Worm (Caenorhabditis elegans) whole organism, L1 larva: ENCODE data around the gene txt-12.

Source experiments
- C16A3.4 ChIP-seq: fragments of 150-350 bp; optimal IDR thresholded peaks from 2 replicates; lab custom pipeline; 2014; ENCODE audit warnings: missing biosample characterization, missing genetic modification characterization
- Y116A8C.19 ChIP-seq: sonication (generic microtip); optimal IDR thresholded peaks from 2 replicates; lab custom pipeline; 2016; ENCODE audit warnings: missing compliant biosample characterization, missing genetic modification characterization, borderline replicate concordance
- alr-1 ChIP-seq: fragments of 200-800 bp; sonication (Bioruptor generic); optimal IDR thresholded peaks from 2 replicates; lab custom pipeline; 2018; ENCODE audit warnings: borderline replicate concordance, mild to moderate bottlenecking, missing genetic modification characterization, missing compliant biosample characterization
- blmp-1 ChIP-seq: fragments of 150-350 bp; optimal IDR thresholded peaks from 2 replicates; lab custom pipeline; 2014; ENCODE audit warnings: missing biosample characterization, missing genetic modification characterization
- ceh-63 ChIP-seq: fragments of 200-800 bp; sonication (Bioruptor generic); optimal IDR thresholded peaks from 2 replicates; lab custom pipeline; 2018; ENCODE audit warnings: mild to moderate bottlenecking, missing genetic modification characterization, missing compliant biosample characterization
- ceh-8 ChIP-seq: fragments of 200-800 bp; sonication (Bioruptor generic); optimal IDR thresholded peaks from 2 replicates; lab custom pipeline; 2018; ENCODE audit warnings: mild to moderate bottlenecking, missing genetic modification characterization, moderate library complexity, missing compliant biosample characterization
- ceh-88 ChIP-seq: fragments of 200-800 bp; sonication (Bioruptor generic); IDR thresholded peaks from 2 replicates; pipeline ENCODE4 v1.3.6; 2022; ENCODE audit warnings: missing genetic modification characterization, missing compliant biosample characterization
- ceh-90 ChIP-seq: sonication (generic microtip); optimal IDR thresholded peaks from 2 replicates; lab custom pipeline; 2016; ENCODE audit warnings: missing genetic modification characterization, missing compliant biosample characterization
- ces-1 ChIP-seq: fragments of 150-350 bp; optimal IDR thresholded peaks from 2 replicates; lab custom pipeline; 2014; ENCODE audit warnings: missing biosample characterization, missing genetic modification reagents, missing genetic modification characterization
- dpl-1 ChIP-seq, 3 experiments: fragments of 150-350 bp in 2 of 3; sonication (generic microtip) in 1 of 3; optimal IDR thresholded peaks; 2 replicates each; lab custom pipeline; 2014 to 2017; ENCODE audit warnings: missing biosample characterization in 3 of 3, missing genetic modification characterization in 3 of 3, missing genetic modification reagents in 3 of 3
- dsc-1 ChIP-seq: sonication (generic microtip); optimal IDR thresholded peaks from 2 replicates; lab custom pipeline; 2016; ENCODE audit warnings: mild to moderate bottlenecking, missing genetic modification characterization, missing compliant biosample characterization
- egl-27 ChIP-seq, 2 experiments: fragments of 150-350 bp in 1 of 2; sonication (generic microtip); optimal IDR thresholded peaks; 3 replicates each; lab custom pipeline; 2017 to 2018; ENCODE audit warnings: missing biosample characterization in 2 of 2, missing genetic modification characterization in 2 of 2, missing genetic modification reagents in 2 of 2
- elt-2 ChIP-seq: sonication (generic microtip); optimal IDR thresholded peaks from 2 replicates; lab custom pipeline; 2016; ENCODE audit warnings: missing genetic modification characterization, mild to moderate bottlenecking, inconsistent platforms, missing compliant biosample characterization, missing genetic modification reagents
- elt-3 ChIP-seq, 6 experiments: fragments of 150-350 bp in 1 of 6; sonication (generic microtip); optimal IDR thresholded peaks; 2 replicates each; lab custom pipeline; 2017 to 2018; ENCODE audit warnings: missing biosample characterization in 6 of 6, missing genetic modification characterization in 6 of 6, inconsistent platforms in 1 of 6
- fkh-10 ChIP-seq: sonication (generic microtip); optimal IDR thresholded peaks from 2 replicates; lab custom pipeline; 2017; ENCODE audit warnings: missing biosample characterization, missing genetic modification reagents, missing genetic modification characterization
- fos-1 ChIP-seq: fragments of 150-350 bp; optimal IDR thresholded peaks from 2 replicates; lab custom pipeline; 2014; ENCODE audit warnings: missing biosample characterization, missing genetic modification characterization
- hpl-2 ChIP-seq: fragments of 150-350 bp; optimal IDR thresholded peaks from 2 replicates; lab custom pipeline; 2014; ENCODE audit warnings: missing biosample characterization, missing genetic modification reagents, missing genetic modification characterization
- isw-1 ChIP-seq: fragments of 200-800 bp; sonication (Bioruptor generic); IDR thresholded peaks from 2 replicates; pipeline ENCODE4 v1.3.6; 2022; ENCODE audit warnings: missing genetic modification characterization, missing compliant biosample characterization
- lin-13 ChIP-seq: fragments of 150-350 bp; optimal IDR thresholded peaks from 2 replicates; lab custom pipeline; 2014; ENCODE audit warnings: missing biosample characterization, missing genetic modification reagents, missing genetic modification characterization
- lin-14 ChIP-seq: fragments of 200-800 bp; sonication (Bioruptor generic); optimal IDR thresholded peaks from 2 replicates; lab custom pipeline; 2018; ENCODE audit warnings: mild to moderate bottlenecking, missing genetic modification characterization, moderate library complexity, missing compliant biosample characterization
- lin-15B ChIP-seq: fragments of 150-350 bp; sonication (generic microtip); optimal IDR thresholded peaks from 3 replicates; lab custom pipeline; 2014; ENCODE audit warnings: missing biosample characterization, missing genetic modification characterization
- lin-35 ChIP-seq, 2 experiments: fragments of 150-350 bp; optimal IDR thresholded peaks; 2 replicates each; lab custom pipeline; 2014; ENCODE audit warnings: missing biosample characterization in 2 of 2, missing genetic modification characterization in 2 of 2, missing genetic modification reagents in 2 of 2
- lsy-2 ChIP-seq, 2 experiments: fragments of 150-350 bp; optimal IDR thresholded peaks; 2 replicates each; lab custom pipeline; 2014; ENCODE audit warnings: missing biosample characterization in 2 of 2, missing genetic modification characterization in 2 of 2
- mdl-1 ChIP-seq, 2 experiments: fragments of 150-350 bp; optimal IDR thresholded peaks; 2 replicates each; lab custom pipeline; 2014 to 2017; ENCODE audit warnings: missing biosample characterization in 2 of 2, missing genetic modification characterization in 2 of 2, inconsistent platforms in 1 of 2
- nhr-11 ChIP-seq: fragments of 150-350 bp; optimal IDR thresholded peaks from 2 replicates; lab custom pipeline; 2014; ENCODE audit warnings: missing biosample characterization, missing genetic modification characterization
- nhr-19 ChIP-seq: fragments of 200-800 bp; sonication (Bioruptor generic); conservative IDR thresholded peaks from 2 replicates; pipeline ENCODE4 v1.3.6; 2022; ENCODE audit warnings: missing genetic modification characterization, missing compliant biosample characterization
- nhr-20 ChIP-seq: sonication (generic microtip); optimal IDR thresholded peaks from 2 replicates; lab custom pipeline; 2016; ENCODE audit warnings: mild to moderate bottlenecking, missing genetic modification characterization, missing compliant biosample characterization
- nhr-237 ChIP-seq: fragments of 150-350 bp; optimal IDR thresholded peaks from 2 replicates; lab custom pipeline; 2014; ENCODE audit warnings: missing biosample characterization, missing genetic modification characterization
- nhr-28 ChIP-seq: fragments of 150-350 bp; optimal IDR thresholded peaks from 2 replicates; lab custom pipeline; 2014; ENCODE audit warnings: missing biosample characterization, missing genetic modification characterization
- nhr-71 ChIP-seq: sonication (generic microtip); optimal IDR thresholded peaks from 2 replicates; lab custom pipeline; 2016; ENCODE audit warnings: mild to moderate bottlenecking, missing genetic modification characterization, moderate library complexity, missing compliant biosample characterization
- nhr-76 ChIP-seq: sonication (generic microtip); optimal IDR thresholded peaks from 2 replicates; lab custom pipeline; 2017; ENCODE audit warnings: missing biosample characterization, missing genetic modification characterization
- nhr-77 ChIP-seq: fragments of 150-350 bp; optimal IDR thresholded peaks from 2 replicates; lab custom pipeline; 2014; ENCODE audit warnings: missing biosample characterization, missing genetic modification characterization
- nhr-84 ChIP-seq: sonication (generic microtip); optimal IDR thresholded peaks from 2 replicates; lab custom pipeline; 2017; ENCODE audit warnings: missing biosample characterization, missing genetic modification characterization
- nhr-90 ChIP-seq: sonication (generic microtip); optimal IDR thresholded peaks from 2 replicates; lab custom pipeline; 2016; ENCODE audit warnings: mild to moderate bottlenecking, missing genetic modification characterization, missing compliant biosample characterization; ENCODE audit not compliant: poor library complexity
- pag-3 ChIP-seq: sonication (generic microtip); optimal IDR thresholded peaks from 2 replicates; lab custom pipeline; 2017; ENCODE audit warnings: missing genetic modification characterization, mild to moderate bottlenecking, missing compliant biosample characterization, antibody characterized with exemption, borderline replicate concordance; ENCODE audit not compliant: insufficient read depth
- skn-1 ChIP-seq: fragments of 150-350 bp; optimal IDR thresholded peaks from 2 replicates; lab custom pipeline; 2014; ENCODE audit warnings: missing biosample characterization, missing genetic modification characterization
- snpc-4 ChIP-seq: fragments of 150-350 bp; optimal IDR thresholded peaks from 2 replicates; lab custom pipeline; 2014; ENCODE audit warnings: missing biosample characterization, missing genetic modification characterization
- snu-23 ChIP-seq: sonication (generic microtip); optimal IDR thresholded peaks from 2 replicates; lab custom pipeline; 2016; ENCODE audit warnings: missing genetic modification characterization, missing compliant biosample characterization
- sox-4 ChIP-seq: sonication (generic microtip); optimal IDR thresholded peaks from 2 replicates; lab custom pipeline; 2016; ENCODE audit warnings: missing genetic modification characterization, missing compliant biosample characterization
- sup-37 ChIP-seq: fragments of 200-800 bp; sonication (Bioruptor generic); optimal IDR thresholded peaks from 2 replicates; lab custom pipeline; 2018; ENCODE audit warnings: mild to moderate bottlenecking, missing genetic modification characterization, missing compliant biosample characterization
- swsn-7 ChIP-seq: sonication (generic microtip); optimal IDR thresholded peaks from 2 replicates; lab custom pipeline; 2016; ENCODE audit warnings: missing genetic modification characterization, missing compliant biosample characterization
- tbx-2 ChIP-seq: sonication (generic microtip); optimal IDR thresholded peaks from 2 replicates; lab custom pipeline; 2016; ENCODE audit warnings: missing genetic modification characterization, missing compliant biosample characterization
- tlp-1 ChIP-seq: fragments of 150-350 bp; optimal IDR thresholded peaks from 2 replicates; lab custom pipeline; 2014; ENCODE audit warnings: missing biosample characterization, missing genetic modification characterization
- unc-130 ChIP-seq: fragments of 150-350 bp; optimal IDR thresholded peaks from 2 replicates; lab custom pipeline; 2017; ENCODE audit warnings: missing biosample characterization, missing genetic modification characterization, inconsistent platforms
- unc-86 ChIP-seq: sonication (generic microtip); optimal IDR thresholded peaks from 2 replicates; lab custom pipeline; 2016; ENCODE audit warnings: missing genetic modification characterization, missing compliant biosample characterization
- unc-98 ChIP-seq: fragments of 200-800 bp; sonication (Bioruptor generic); IDR thresholded peaks from 2 replicates; pipeline ENCODE4 v1.3.6; 2022; ENCODE audit warnings: missing genetic modification characterization, missing compliant biosample characterization
- xbp-1 ChIP-seq: sonication (generic microtip); optimal IDR thresholded peaks from 2 replicates; lab custom pipeline; 2016; ENCODE audit warnings: missing genetic modification characterization, missing compliant biosample characterization
- zag-1 ChIP-seq: fragments of 150-350 bp; optimal IDR thresholded peaks from 2 replicates; lab custom pipeline; 2014; ENCODE audit warnings: missing biosample characterization, missing genetic modification characterization
- ztf-4 ChIP-seq: fragments of 150-350 bp; optimal IDR thresholded peaks from 2 replicates; lab custom pipeline; 2014; ENCODE audit warnings: missing biosample characterization, missing genetic modification characterization

The txt-12 gene

ce11 chrV:15083659-15084058 lies 9.1 kb upstream of the txt-12 start (continued):
- TF ChIP-seq blmp-1 (tag; lab: Kevin White, UChicago) (no peak), snu-23 (peak; percentile 19), ceh-90 (tag; lab: Kevin White, UChicago) (no peak), elt-2 (tag; lab: Kevin White, UChicago) (no peak), Y116A8C.19 (tag; lab: Kevin White, UChicago) (no peak), ceh-63 (GFP tag; lab: Kevin White, UChicago) (peak; percentile 48), snpc-4 (tag; lab: Kevin White, UChicago) (no peak), nhr-90 (tag; lab: Kevin White, UChicago) (no peak), skn-1 (tag; lab: Kevin White, UChicago) (no peak), nhr-237 (tag; lab: Kevin White, UChicago) (no peak), fos-1 (tag; lab: Kevin White, UChicago) (no peak), alr-1 (tag; lab: Kevin White, UChicago) (no peak), nhr-19 (peak; percentile 16; the same call in 1 of the 2 replicates), pag-3 (no peak), C16A3.4 (tag; lab: Kevin White, UChicago) (no peak), mdl-1 (tag; optimal IDR thresholded peaks at IDR 0.05; lab: Kevin White, UChicago) (no peak), nhr-20 (tag; lab: Kevin White, UChicago) (peak; percentile 6), unc-86 (tag; lab: Kevin White, UChicago) (no peak)
- TF ChIP-seq, all 84 proteins: peak for 11

ce11 chrV:15085335-15085800 lies 7.4 kb upstream of the txt-12 start, which contains the start of the genes ahsa-1 and C01G10.7:
Gene ahsa-1, minus strand, starts transcription at chrV:15085385.
Gene C01G10.7, plus strand, starts transcription at chrV:15085747.
- TF ChIP-seq unc-130 (tag; lab: Kevin White, UChicago): peak; percentile 63
- TF ChIP-seq hpl-2 (GFP tag; lab: Kevin White, UChicago): peak; percentile 60
- TF ChIP-seq fos-1 (tag; lab: Kevin White, UChicago): peak; percentile 60
- peak in 4 of 6 experiments; percentile 67 to 90 (median 83) for TF ChIP-seq elt-3 (tag; optimal IDR thresholded peaks at IDR 0.05; lab: Kevin White, UChicago)
- TF ChIP-seq sox-4: peak; percentile 91
- TF ChIP-seq tlp-1 (tag; lab: Kevin White, UChicago): no peak
- TF ChIP-seq lin-35 (GFP tag; optimal IDR thresholded peaks at IDR 0.05; lab: Kevin White, UChicago): peak; percentile 85 to 86
- peak; percentile 87 for TF ChIP-seq unc-98 (GFP tag; lab: Robert Waterston, UW)
- peak; percentile 99 for TF ChIP-seq lin-15B (tag; lab: Kevin White, UChicago)
- no peak for TF ChIP-seq nhr-76 (tag; lab: Kevin White, UChicago)
- peak; percentile 94 for TF ChIP-seq dsc-1
- TF ChIP-seq blmp-1 (tag; lab: Kevin White, UChicago): peak; percentile 75
- peak; percentile 87 for TF ChIP-seq snpc-4 (tag; lab: Kevin White, UChicago)
- TF ChIP-seq lsy-2 (tag; optimal IDR thresholded peaks at IDR 0.05; lab: Kevin White, UChicago): peak; percentile 89 to 93
- TF ChIP-seq ceh-8 (GFP tag; lab: Kevin White, UChicago): peak; percentile 58
- TF ChIP-seq swsn-7 (tag; lab: Kevin White, UChicago): peak; percentile 90
- TF ChIP-seq nhr-77 (tag; lab: Kevin White, UChicago): peak; percentile 80
- no peak for TF ChIP-seq sup-37 (GFP tag; lab: Kevin White, UChicago)
- TF ChIP-seq tbx-2: peak; percentile 94
- no peak for TF ChIP-seq egl-27 (tag; optimal IDR thresholded peaks at IDR 0.05; lab: Kevin White, UChicago)
- no peak for TF ChIP-seq ceh-63 (GFP tag; lab: Kevin White, UChicago)
- peak; percentile 74 for TF ChIP-seq skn-1 (tag; lab: Kevin White, UChicago)
- peak; percentile 88 for TF ChIP-seq lin-13 (GFP tag; lab: Kevin White, UChicago)
- peak; percentile 95 for TF ChIP-seq nhr-90 (tag; lab: Kevin White, UChicago)
- TF ChIP-seq lin-14: peak; percentile 95
- peak; percentile 96 for TF ChIP-seq nhr-71 (tag; lab: Kevin White, UChicago)
- peak; percentile 76 to 86 (median 84) for TF ChIP-seq dpl-1 (GFP tag; optimal IDR thresholded peaks at IDR 0.05; lab: Kevin White, UChicago)
- no peak for TF ChIP-seq nhr-28
- TF ChIP-seq mdl-1 (tag; optimal IDR thresholded peaks at IDR 0.05; lab: Kevin White, UChicago): peak in 1 of 2 experiments; percentile 66
- no peak for TF ChIP-seq nhr-11 (tag; lab: Kevin White, UChicago)
- TF ChIP-seq ces-1 (GFP tag; lab: Kevin White, UChicago): no peak
- TF ChIP-seq zag-1 (tag; lab: Kevin White, UChicago): peak; percentile 54
- TF ChIP-seq isw-1 (GFP tag; lab: Robert Waterston, UW): peak; percentile 87
- peak; percentile 34 for TF ChIP-seq ztf-4 (tag; lab: Kevin White, UChicago)
- no peak for TF ChIP-seq pag-3
- TF ChIP-seq ceh-88: peak; percentile 53; the same call in 1 of the 2 replicates
- no peak for TF ChIP-seq nhr-84
- TF ChIP-seq fkh-10 (GFP tag; lab: Kevin White, UChicago): peak; percentile 56
- peak; percentile 87 for TF ChIP-seq xbp-1 (tag; lab: Kevin White, UChicago)
